Worm (Caenorhabditis elegans) whole organism, young adult: ENCODE measurements around the gene ccpp-6.

Experiments used
- B0019.2 ChIP-seq: fragments of 200-800 bp; sonication (Bioruptor generic); conservative IDR thresholded peaks from 2 replicates; pipeline ENCODE4 v1.3.6; 2022; ENCODE audit warnings: missing genetic modification reagents, missing genetic modification characterization, missing compliant biosample characterization
- B0336.3 ChIP-seq: fragments of 200-800 bp; sonication (Bioruptor generic); IDR thresholded peaks from 2 replicates; pipeline ENCODE4 v1.3.6; 2022; ENCODE audit warnings: missing genetic modification characterization, missing compliant biosample characterization
- C17E4.6 ChIP-seq: fragments of 200-800 bp; sonication (Bioruptor generic); IDR thresholded peaks from 2 replicates; pipeline ENCODE4 v1.3.6; 2022; ENCODE audit warnings: missing genetic modification reagents, missing genetic modification characterization, missing compliant biosample characterization
- D2030.7 ChIP-seq: fragments of 200-800 bp; sonication (Bioruptor generic); IDR thresholded peaks from 2 replicates; pipeline ENCODE4 v1.3.6; 2022; ENCODE audit warnings: missing genetic modification reagents, missing genetic modification characterization, missing compliant biosample characterization
- F33H1.4 ChIP-seq: fragments of 200-800 bp; sonication (Bioruptor generic); IDR thresholded peaks from 2 replicates; pipeline ENCODE4 v1.3.6; 2022; ENCODE audit warnings: missing genetic modification reagents, missing genetic modification characterization, missing compliant biosample characterization
- F49E8.2 ChIP-seq: sonication (generic microtip); optimal IDR thresholded peaks from 3 replicates; lab custom pipeline; 2017; ENCODE audit warnings: missing genetic modification characterization, mild to moderate bottlenecking, missing compliant biosample characterization, antibody characterized with exemption, moderate library complexity; ENCODE audit not compliant: insufficient read depth
- T07F8.4 ChIP-seq: sonication (generic microtip); optimal IDR thresholded peaks from 2 replicates; lab custom pipeline; 2016; ENCODE audit warnings: mild to moderate bottlenecking, missing genetic modification characterization, moderate library complexity, missing compliant biosample characterization
- Y67H2A.10 ChIP-seq: fragments of 200-800 bp; sonication (Bioruptor generic); conservative IDR thresholded peaks from 2 replicates; pipeline ENCODE4 v1.3.6; 2022; ENCODE audit warnings: missing genetic modification reagents, missing genetic modification characterization, missing compliant biosample characterization
- Y95B8A.8 ChIP-seq: fragments of 200-800 bp; sonication (Bioruptor generic); IDR thresholded peaks from 2 replicates; pipeline ENCODE4 v1.3.6; 2022; ENCODE audit warnings: missing genetic modification reagents, missing genetic modification characterization, missing compliant biosample characterization
- aptf-2 ChIP-seq: fragments of 200-800 bp; sonication (Bioruptor generic); conservative IDR thresholded peaks from 2 replicates; pipeline ENCODE4 v1.3.6; 2022; ENCODE audit warnings: missing genetic modification reagents, missing genetic modification characterization, missing compliant biosample characterization
- athp-1 ChIP-seq: sonication (generic microtip); optimal IDR thresholded peaks from 2 replicates; lab custom pipeline; 2017; ENCODE audit warnings: mild to moderate bottlenecking, missing genetic modification characterization, missing compliant biosample characterization
- attf-6 ChIP-seq: fragments of 200-800 bp; sonication (Bioruptor generic); IDR thresholded peaks from 2 replicates; pipeline ENCODE4 v1.3.6; 2022; ENCODE audit warnings: missing genetic modification reagents, missing genetic modification characterization, missing compliant biosample characterization
- ceh-100 ChIP-seq: fragments of 200-800 bp; sonication (Bioruptor generic); IDR thresholded peaks from 2 replicates; pipeline ENCODE4 v1.3.6; 2022; ENCODE audit warnings: missing genetic modification reagents, missing genetic modification characterization, missing compliant biosample characterization
- ceh-91 ChIP-seq: fragments of 200-800 bp; sonication (Bioruptor generic); IDR thresholded peaks from 2 replicates; pipeline ENCODE4 v1.3.6; 2022; ENCODE audit warnings: missing genetic modification reagents, missing genetic modification characterization, missing compliant biosample characterization
- dox-1 ChIP-seq: fragments of 200-800 bp; sonication (Bioruptor generic); IDR thresholded peaks from 2 replicates; pipeline ENCODE4 v1.3.6; 2022; ENCODE audit warnings: missing genetic modification reagents, missing genetic modification characterization, missing compliant biosample characterization
- dpl-1 ChIP-seq: fragments of 150-350 bp; optimal IDR thresholded peaks from 2 replicates; lab custom pipeline; 2014; ENCODE audit warnings: missing biosample characterization, missing genetic modification reagents, missing genetic modification characterization
- efl-1 ChIP-seq: fragments of 150-350 bp; optimal IDR thresholded peaks from 2 replicates; lab custom pipeline; 2014; ENCODE audit warnings: missing biosample characterization, missing genetic modification reagents, missing genetic modification characterization
- ekl-4 ChIP-seq: fragments of 200-800 bp; sonication (Bioruptor generic); IDR thresholded peaks from 2 replicates; pipeline ENCODE4 v1.3.6; 2022; ENCODE audit warnings: missing genetic modification reagents, missing genetic modification characterization, missing compliant biosample characterization
- fkh-3 ChIP-seq: sonication (generic microtip); optimal IDR thresholded peaks from 2 replicates; lab custom pipeline; 2016; ENCODE audit warnings: mild to moderate bottlenecking, missing genetic modification characterization, missing compliant biosample characterization
- him-1 ChIP-seq: sonication (generic microtip); optimal IDR thresholded peaks from 2 replicates; lab custom pipeline; 2016; ENCODE audit warnings: missing genotype, missing genetic modification reagents, missing genetic modification characterization, missing compliant biosample characterization
- hlh-26 ChIP-seq: fragments of 200-800 bp; sonication (Bioruptor generic); conservative IDR thresholded peaks from 2 replicates; pipeline ENCODE4 v1.3.6; 2022; ENCODE audit warnings: missing genetic modification reagents, missing genetic modification characterization, missing compliant biosample characterization
- hmg-1.2 ChIP-seq: fragments of 200-800 bp; sonication (Bioruptor generic); IDR thresholded peaks from 2 replicates; pipeline ENCODE4 v1.3.6; 2022; ENCODE audit warnings: missing genetic modification reagents, missing genetic modification characterization, missing compliant biosample characterization
- hsf-1 ChIP-seq: fragments of 200-800 bp; sonication (Bioruptor generic); IDR thresholded peaks from 2 replicates; pipeline ENCODE4 v1.3.6; 2022; ENCODE audit warnings: missing genetic modification reagents, missing genetic modification characterization, missing compliant biosample characterization
- lin-40 ChIP-seq: sonication (generic microtip); optimal IDR thresholded peaks from 2 replicates; lab custom pipeline; 2016; ENCODE audit warnings: missing genetic modification characterization, mild to moderate bottlenecking, missing compliant biosample characterization, missing genotype, missing genetic modification reagents
- lin-54 ChIP-seq: fragments of 200-800 bp; sonication (Bioruptor generic); optimal IDR thresholded peaks from 2 replicates; lab custom pipeline; 2018; ENCODE audit warnings: mild to moderate bottlenecking, missing genetic modification characterization, missing compliant biosample characterization
- lsl-1 ChIP-seq: fragments of 200-800 bp; sonication (Bioruptor generic); optimal IDR thresholded peaks from 2 replicates; lab custom pipeline; 2018; ENCODE audit warnings: mild to moderate bottlenecking, missing genetic modification characterization, moderate library complexity, missing compliant biosample characterization
- madf-3 ChIP-seq: fragments of 200-800 bp; sonication (Bioruptor generic); IDR thresholded peaks from 2 replicates; pipeline ENCODE4 v1.3.6; 2022; ENCODE audit warnings: missing genetic modification reagents, missing genetic modification characterization, missing compliant biosample characterization
- madf-6 ChIP-seq: fragments of 200-800 bp; sonication (Bioruptor generic); IDR thresholded peaks from 2 replicates; pipeline ENCODE4 v1.3.6; 2022; ENCODE audit warnings: missing genetic modification reagents, missing genetic modification characterization, missing compliant biosample characterization
- madf-8 ChIP-seq: fragments of 200-800 bp; sonication (Bioruptor generic); conservative IDR thresholded peaks from 2 replicates; pipeline ENCODE4 v1.3.6; 2022; ENCODE audit warnings: missing genetic modification reagents, missing genetic modification characterization, missing compliant biosample characterization
- mcd-1 ChIP-seq: fragments of 200-800 bp; sonication (Bioruptor generic); IDR thresholded peaks from 2 replicates; pipeline ENCODE4 v1.3.6; 2022; ENCODE audit warnings: missing genetic modification reagents, missing genetic modification characterization, missing compliant biosample characterization
- nfya-2 ChIP-seq: fragments of 200-800 bp; sonication (Bioruptor generic); IDR thresholded peaks from 2 replicates; pipeline ENCODE4 v1.3.6; 2022; ENCODE audit warnings: missing genetic modification reagents, missing genetic modification characterization, missing compliant biosample characterization
- nfyb-1 ChIP-seq: fragments of 200-800 bp; sonication (Bioruptor generic); IDR thresholded peaks from 2 replicates; pipeline ENCODE4 v1.3.6; 2022; ENCODE audit warnings: missing genetic modification reagents, missing genetic modification characterization, missing compliant biosample characterization
- pbrm-1 ChIP-seq: fragments of 200-800 bp; sonication (Bioruptor generic); IDR thresholded peaks from 2 replicates; pipeline ENCODE4 v1.3.6; 2022; ENCODE audit warnings: missing genetic modification reagents, missing genetic modification characterization, missing compliant biosample characterization
- rcor-1 ChIP-seq: fragments of 200-800 bp; sonication (Bioruptor generic); IDR thresholded peaks from 2 replicates; pipeline ENCODE4 v1.3.6; 2022; ENCODE audit warnings: missing genetic modification reagents, missing genetic modification characterization, missing compliant biosample characterization
- repo-1 ChIP-seq: sonication (generic microtip); optimal IDR thresholded peaks from 2 replicates; lab custom pipeline; 2017; ENCODE audit warnings: mild to moderate bottlenecking, missing genetic modification characterization, missing compliant biosample characterization
- snpc-1.1 ChIP-seq: sonication (generic microtip); optimal IDR thresholded peaks from 2 replicates; lab custom pipeline; 2017; ENCODE audit warnings: missing genetic modification characterization, mild to moderate bottlenecking, missing compliant biosample characterization, antibody characterized with exemption, moderate library complexity, missing genotype, missing genetic modification reagents; ENCODE audit not compliant: insufficient read depth
- snpc-1.3 ChIP-seq: sonication (generic microtip); optimal IDR thresholded peaks from 2 replicates; lab custom pipeline; 2017; ENCODE audit warnings: missing genetic modification characterization, mild to moderate bottlenecking, missing compliant biosample characterization, antibody characterized with exemption, moderate library complexity, missing genotype, missing genetic modification reagents; ENCODE audit not compliant: insufficient read depth
- snpc-3.4 ChIP-seq: sonication (generic microtip); optimal IDR thresholded peaks from 2 replicates; lab custom pipeline; 2017; ENCODE audit warnings: missing genetic modification characterization, mild to moderate bottlenecking, missing compliant biosample characterization, antibody characterized with exemption, moderate library complexity, missing genotype, missing genetic modification reagents
- somi-1 ChIP-seq: fragments of 200-800 bp; sonication (Bioruptor generic); optimal IDR thresholded peaks from 2 replicates; lab custom pipeline; 2018; ENCODE audit warnings: mild to moderate bottlenecking, missing genetic modification characterization, missing compliant biosample characterization
- tbp1 ChIP-seq: fragments of 200-800 bp; sonication (Bioruptor generic); optimal IDR thresholded peaks from 2 replicates; lab custom pipeline; 2018; ENCODE audit warnings: mild to moderate bottlenecking, missing genetic modification characterization, missing compliant biosample characterization
- tlf-1 ChIP-seq: fragments of 200-800 bp; sonication (Bioruptor generic); optimal IDR thresholded peaks from 2 replicates; lab custom pipeline; 2018; ENCODE audit warnings: mild to moderate bottlenecking, missing genetic modification characterization, missing compliant biosample characterization
- unc-130 ChIP-seq: sonication (generic microtip); optimal IDR thresholded peaks from 2 replicates; lab custom pipeline; 2016; ENCODE audit warnings: missing genetic modification reagents, missing genetic modification characterization, missing compliant biosample characterization
- xnd-1 ChIP-seq: sonication (generic microtip); optimal IDR thresholded peaks from 2 replicates; lab custom pipeline; 2016; ENCODE audit warnings: missing genotype, missing genetic modification reagents, missing genetic modification characterization, missing compliant biosample characterization
- ztf-18 ChIP-seq: sonication (generic microtip); optimal IDR thresholded peaks from 2 replicates; lab custom pipeline; 2016; ENCODE audit warnings: missing genotype, mild to moderate bottlenecking, missing genetic modification characterization, missing compliant biosample characterization
- ztf-28 ChIP-seq: fragments of 200-800 bp; sonication (Bioruptor generic); IDR thresholded peaks from 2 replicates; pipeline ENCODE4 v1.3.6; 2022; ENCODE audit warnings: missing genetic modification reagents, missing genetic modification characterization, missing compliant biosample characterization

Gene ccpp-6

ce11 chrII:5377467-5378238, 9.5 kb downstream of the ccpp-6 start, which contains the start of gene prdx-2:
Gene prdx-2 (plus strand): TSS chrII:5378195.
- peak; percentile 74 for TF ChIP-seq hsf-1 (GFP tag; lab: Robert Waterston, UW)
- TF ChIP-seq ztf-28 (GFP tag; lab: Robert Waterston, UW): 0 out of 2 replicates have a peak, but pooled peaks have one; percentile 4
- TF ChIP-seq Y95B8A.8: peak; percentile 67; the same call in 1 of the 2 replicates
- TF ChIP-seq lsl-1 (GFP tag; lab: Kevin White, UChicago): peak; percentile 98
- TF ChIP-seq Y67H2A.10: no peak
- TF ChIP-seq D2030.7 (GFP tag; lab: Robert Waterston, UW): peak; percentile 89
- TF ChIP-seq mcd-1 (GFP tag; lab: Robert Waterston, UW): peak; percentile 40; the same call in 1 of the 2 replicates
- peak; percentile 22 for TF ChIP-seq ztf-18 (tag; lab: Kevin White, UChicago)
- TF ChIP-seq tbp1: peak; percentile 59
- TF ChIP-seq snpc-3.4: peak; percentile 35
- TF ChIP-seq madf-3 (GFP tag; lab: Robert Waterston, UW): peak; percentile 86; the same call in 1 of the 2 replicates
- TF ChIP-seq ekl-4: peak; percentile 70; the same call in 1 of the 2 replicates
- TF ChIP-seq B0336.3 (GFP tag; lab: Robert Waterston, UW): peak; percentile 73
- 0 out of 2 replicates have a peak, but pooled peaks have one; percentile 51 for TF ChIP-seq nfyb-1 (GFP tag; lab: Robert Waterston, UW)
- TF ChIP-seq unc-130: peak; percentile 37
- TF ChIP-seq him-1 (tag; lab: Kevin White, UChicago): peak; percentile 25
- no peak for TF ChIP-seq somi-1 (GFP tag; lab: Kevin White, UChicago)
- TF ChIP-seq B0019.2 (GFP tag; lab: Robert Waterston, UW): peak; percentile 73
- TF ChIP-seq athp-1 (tag; lab: Kevin White, UChicago): peak; percentile 44
- peak; percentile 68; the same call in 1 of the 2 replicates for TF ChIP-seq attf-6
- TF ChIP-seq F33H1.4 (GFP tag; lab: Robert Waterston, UW): peak; percentile 90
- peak; percentile 96 for TF ChIP-seq madf-6 (GFP tag; lab: Robert Waterston, UW)
- TF ChIP-seq nfya-2: no peak
- TF ChIP-seq C17E4.6: peak; percentile 75
- TF ChIP-seq snpc-1.1 (tag; lab: Kevin White, UChicago): no peak
- peak; percentile 81 for TF ChIP-seq tlf-1 (GFP tag; lab: Kevin White, UChicago)
- peak; percentile 84 for TF ChIP-seq xnd-1 (tag; lab: Kevin White, UChicago)
- no peak for TF ChIP-seq snpc-1.3 (tag; lab: Kevin White, UChicago)
- peak; percentile 94 for TF ChIP-seq ceh-91 (GFP tag; lab: Robert Waterston, UW)
- TF ChIP-seq madf-8: peak; percentile 89
- TF ChIP-seq T07F8.4 (tag; lab: Kevin White, UChicago): no peak
- TF ChIP-seq aptf-2 (GFP tag; lab: Robert Waterston, UW): peak; percentile 37; the same call in 1 of the 2 replicates
- no peak for TF ChIP-seq hlh-26 (GFP tag; lab: Robert Waterston, UW)
- peak; percentile 75 for TF ChIP-seq lin-54 (GFP tag; lab: Kevin White, UChicago)
- TF ChIP-seq rcor-1 (GFP tag; lab: Robert Waterston, UW): peak; percentile 67
- TF ChIP-seq dox-1 (GFP tag; lab: Robert Waterston, UW): peak; percentile 82
- no peak for TF ChIP-seq repo-1 (tag; lab: Kevin White, UChicago)
- no peak for TF ChIP-seq lin-40 (tag; lab: Kevin White, UChicago)
- TF ChIP-seq hmg-1.2 (GFP tag; lab: Robert Waterston, UW): peak; percentile 14; the same call in 1 of the 2 replicates
- no peak for TF ChIP-seq ceh-100 (GFP tag; lab: Robert Waterston, UW)
- peak; percentile 87 for TF ChIP-seq efl-1 (GFP tag; lab: Kevin White, UChicago)
- TF ChIP-seq dpl-1: peak; percentile 77
- peak; percentile 68; the same call in 1 of the 2 replicates for TF ChIP-seq pbrm-1 (GFP tag; lab: Robert Waterston, UW)
- peak; percentile 16 for TF ChIP-seq F49E8.2 (tag; lab: Kevin White, UChicago)
- no peak for TF ChIP-seq fkh-3 (tag; lab: Kevin White, UChicago)
